Worm (Caenorhabditis elegans) whole organism, midembryonic: ENCODE results near the gene fbxa-215.

Experiments used
- T22C8.4 ChIP-seq: fragments of 200-800 bp; sonication (Bioruptor generic); IDR thresholded peaks from 2 replicates; pipeline ENCODE4 v1.3.6; 2022; ENCODE audit warnings: missing genetic modification characterization, missing compliant biosample characterization
- flt-1 ChIP-seq: fragments of 200-800 bp; sonication (Bioruptor generic); IDR thresholded peaks from 2 replicates; pipeline ENCODE4 v1.3.6; 2022; ENCODE audit warnings: missing genetic modification characterization, missing compliant biosample characterization
- ref-1 ChIP-seq: fragments of 200-800 bp; sonication (Bioruptor generic); conservative IDR thresholded peaks from 2 replicates; pipeline ENCODE4 v1.3.6; 2022; ENCODE audit warnings: missing genetic modification reagents, missing genetic modification characterization, missing compliant biosample characterization

ce11 chrIV:13684827-13685226 lies 18.1 kb upstream of the fbxa-215 start:
- TF ChIP-seq T22C8.4 (GFP tag; lab: Robert Waterston, UW) (no peak), ref-1 (GFP tag; lab: Robert Waterston, UW) (no peak), flt-1 (GFP tag; lab: Robert Waterston, UW) (no peak)
